Fruit fly (Drosophila melanogaster) whole organism, embryonic: Measurements from ENCODE around the gene BomBc3.

Source experiments
- Antp ChIP-seq: fragments of 200-800 bp; sonication (Bioruptor generic); optimal IDR thresholded peaks from 3 replicates; lab custom pipeline; 2016; ENCODE audit warnings: missing biosample characterization, missing genetic modification characterization
- CG10267 ChIP-seq: fragments of 200-800 bp; sonication (Bioruptor generic); optimal IDR thresholded peaks from 2 replicates; lab custom pipeline; 2018; ENCODE audit warnings: missing biosample characterization, mild to moderate bottlenecking, missing genetic modification characterization, moderate library complexity
- CG10321 ChIP-seq: fragments of 200-800 bp; sonication (Bioruptor generic); IDR thresholded peaks from 2 replicates; pipeline ENCODE4 v1.3.6; 2022; ENCODE audit warnings: missing biosample characterization, missing genetic modification characterization
- CG10654 ChIP-seq: fragments of 200-800 bp; sonication (Bioruptor generic); optimal IDR thresholded peaks from 2 replicates; lab custom pipeline; 2016; ENCODE audit warnings: missing biosample characterization, missing genetic modification characterization
- CG10959 ChIP-seq: fragments of 200-800 bp; sonication (Bioruptor generic); IDR thresholded peaks from 2 replicates; pipeline ENCODE4 v1.3.6; 2022; ENCODE audit warnings: missing biosample characterization, missing genetic modification characterization
- CG11695 ChIP-seq: fragments of 200-800 bp; sonication (Bioruptor generic); IDR thresholded peaks from 3 replicates; pipeline ENCODE4 v1.3.6; 2022; ENCODE audit warnings: missing biosample characterization, missing genetic modification characterization
- CG12391 ChIP-seq: fragments of 200-800 bp; sonication (Bioruptor generic); optimal IDR thresholded peaks from 3 replicates; lab custom pipeline; 2018; ENCODE audit warnings: missing biosample characterization, mild to moderate bottlenecking, missing genetic modification characterization, moderate library complexity
- CG14441 ChIP-seq: fragments of 200-800 bp; sonication (Bioruptor generic); IDR thresholded peaks from 2 replicates; pipeline ENCODE4 v1.3.6; 2022; ENCODE audit warnings: missing biosample characterization, missing genetic modification characterization
- CG17568 ChIP-seq: fragments of 200-800 bp; sonication (Bioruptor generic); optimal IDR thresholded peaks from 2 replicates; lab custom pipeline; 2018; ENCODE audit warnings: missing biosample characterization, mild to moderate bottlenecking, missing genetic modification characterization, moderate library complexity
- CG2202 ChIP-seq: fragments of 200-800 bp; sonication (Bioruptor generic); optimal IDR thresholded peaks from 2 replicates; lab custom pipeline; 2018; ENCODE audit warnings: missing biosample characterization, mild to moderate bottlenecking, missing genetic modification characterization
- CG2712 ChIP-seq: fragments of 200-800 bp; optimal IDR thresholded peaks from 3 replicates; lab custom pipeline; 2019; ENCODE audit warnings: missing biosample characterization, mild to moderate bottlenecking, missing genetic modification characterization, moderate library complexity
- CG4707 ChIP-seq: fragments of 200-800 bp; sonication (Bioruptor generic); optimal IDR thresholded peaks from 2 replicates; lab custom pipeline; 2018; ENCODE audit warnings: missing biosample characterization, mild to moderate bottlenecking, missing genetic modification characterization, moderate library complexity
- CG9797 ChIP-seq: fragments of 200-800 bp; sonication (Bioruptor generic); optimal IDR thresholded peaks from 3 replicates; lab custom pipeline; 2018; ENCODE audit warnings: missing biosample characterization, mild to moderate bottlenecking, missing genetic modification characterization
- CTCF ChIP-seq: fragments of 200-800 bp; sonication (Bioruptor generic); optimal IDR thresholded peaks from 2 replicates; lab custom pipeline; 2017; ENCODE audit warnings: missing biosample characterization, mild to moderate bottlenecking, missing genetic modification characterization, moderate library complexity
- Chrac-16 ChIP-seq: fragments of 200-800 bp; sonication (Bioruptor generic); optimal IDR thresholded peaks from 3 replicates; lab custom pipeline; 2016; ENCODE audit warnings: missing biosample characterization, missing genetic modification characterization
- D19A ChIP-seq: fragments of 200-800 bp; optimal IDR thresholded peaks from 3 replicates; lab custom pipeline; 2019; ENCODE audit warnings: missing biosample characterization, mild to moderate bottlenecking, missing genetic modification characterization, moderate library complexity
- Dbx ChIP-seq: fragments of 200-800 bp; sonication (Bioruptor generic); IDR thresholded peaks from 3 replicates; pipeline ENCODE4 v1.3.6; 2022; ENCODE audit warnings: missing biosample characterization, missing genetic modification characterization
- Deaf1 ChIP-seq: fragments of 200-800 bp; optimal IDR thresholded peaks from 3 replicates; lab custom pipeline; 2019; ENCODE audit warnings: missing biosample characterization, mild to moderate bottlenecking, missing genetic modification characterization, moderate library complexity
- Dek ChIP-seq: fragments of 200-800 bp; sonication (Bioruptor generic); optimal IDR thresholded peaks from 3 replicates; lab custom pipeline; 2019; ENCODE audit warnings: missing biosample characterization, mild to moderate bottlenecking, missing genetic modification characterization, moderate library complexity
- Fer2 ChIP-seq: fragments of 200-800 bp; sonication (Bioruptor generic); optimal IDR thresholded peaks from 2 replicates; lab custom pipeline; 2018; ENCODE audit warnings: missing biosample characterization, mild to moderate bottlenecking, missing genetic modification characterization, moderate library complexity
- HHEX ChIP-seq: fragments of 200-800 bp; sonication (Bioruptor generic); optimal IDR thresholded peaks from 3 replicates; lab custom pipeline; 2017; ENCODE audit warnings: missing biosample characterization, mild to moderate bottlenecking, missing genetic modification characterization, missing genetic modification reagents
- Hmx ChIP-seq: fragments of 200-800 bp; sonication (Bioruptor generic); optimal IDR thresholded peaks from 2 replicates; lab custom pipeline; 2016; ENCODE audit warnings: missing biosample characterization, missing genetic modification characterization
- Lim3 ChIP-seq: fragments of 200-800 bp; sonication (Bioruptor generic); IDR thresholded peaks from 2 replicates; pipeline ENCODE4 v1.3.6; 2022; ENCODE audit warnings: missing biosample characterization, missing genetic modification characterization
- MBD-R2 ChIP-seq: fragments of 200-800 bp; sonication (Bioruptor generic); IDR thresholded peaks from 2 replicates; pipeline ENCODE4 v1.3.6; 2022; ENCODE audit warnings: missing biosample characterization, missing genetic modification characterization
- MTF-1 ChIP-seq: fragments of 200-800 bp; sonication (Bioruptor generic); optimal IDR thresholded peaks from 2 replicates; lab custom pipeline; 2018; ENCODE audit warnings: missing biosample characterization, mild to moderate bottlenecking, missing genetic modification characterization, borderline replicate concordance
- Mes4 ChIP-seq: fragments of 200-800 bp; sonication (Bioruptor generic); optimal IDR thresholded peaks from 2 replicates; lab custom pipeline; 2016; ENCODE audit warnings: missing biosample characterization, missing genetic modification characterization
- NFAT ChIP-seq: fragments of 200-800 bp; sonication (Bioruptor generic); IDR thresholded peaks from 2 replicates; pipeline ENCODE4 v1.3.6; 2022; ENCODE audit warnings: missing biosample characterization, missing genetic modification characterization
- Ravus ChIP-seq: fragments of 200-800 bp; sonication (Bioruptor generic); IDR thresholded peaks from 2 replicates; pipeline ENCODE4 v1.3.6; 2022; ENCODE audit warnings: missing biosample characterization, missing genetic modification characterization
- Trl ChIP-seq, 3 experiments: fragments of >200 bp in 2 of 3; fragments of 200-800 bp in 1 of 3; sonication (Bioruptor generic) in 1 of 3; optimal IDR thresholded peaks; 2 replicates in 1 of 3; 3 replicates in 2 of 3; lab custom pipeline; 2016 to 2017; ENCODE audit warnings: missing biosample characterization in 1 of 3, missing genetic modification characterization in 1 of 3
- YL-1 ChIP-seq: fragments of 200-800 bp; sonication (Bioruptor generic); optimal IDR thresholded peaks from 3 replicates; lab custom pipeline; 2017; ENCODE audit warnings: missing biosample characterization, mild to moderate bottlenecking, missing genetic modification characterization
- cas ChIP-seq: fragments of 200-800 bp; sonication (Bioruptor generic); IDR thresholded peaks from 2 replicates; pipeline ENCODE4 v1.3.6; 2022; ENCODE audit warnings: missing biosample characterization, missing genetic modification characterization
- cato ChIP-seq: fragments of 200-800 bp; sonication (Bioruptor generic); optimal IDR thresholded peaks from 2 replicates; lab custom pipeline; 2016; ENCODE audit warnings: missing biosample characterization, missing genetic modification characterization, borderline replicate concordance
- crc ChIP-seq: fragments of 200-800 bp; sonication (Bioruptor generic); optimal IDR thresholded peaks from 2 replicates; lab custom pipeline; 2016; ENCODE audit warnings: missing biosample characterization, missing genetic modification characterization
- crol ChIP-seq: fragments of 200-800 bp; sonication (Bioruptor generic); IDR thresholded peaks from 2 replicates; pipeline ENCODE4 v1.3.6; 2022; ENCODE audit warnings: missing biosample characterization, missing genetic modification characterization
- dysf ChIP-seq: fragments of 200-800 bp; sonication (Bioruptor generic); IDR thresholded peaks from 3 replicates; pipeline ENCODE4 v1.3.6; 2022; ENCODE audit warnings: missing biosample characterization, missing genetic modification characterization
- fru ChIP-seq: fragments of >200 bp; optimal IDR thresholded peaks from 2 replicates; lab custom pipeline; 2017
- gce ChIP-seq: fragments of 200-800 bp; sonication (Bioruptor generic); IDR thresholded peaks from 3 replicates; pipeline ENCODE4 v1.3.6; 2022; ENCODE audit warnings: missing biosample characterization, missing genetic modification characterization
- gem ChIP-seq: fragments of 200-800 bp; sonication (Bioruptor generic); optimal IDR thresholded peaks from 2 replicates; lab custom pipeline; 2019; ENCODE audit warnings: missing biosample characterization, mild to moderate bottlenecking, missing genetic modification characterization, moderate library complexity
- gfzf ChIP-seq: fragments of 200-800 bp; sonication (Bioruptor generic); optimal IDR thresholded peaks from 2 replicates; lab custom pipeline; 2016; ENCODE audit warnings: missing biosample characterization, mild to moderate bottlenecking, missing genetic modification characterization, moderate library complexity
- h ChIP-seq: fragments of >200 bp; optimal IDR thresholded peaks from 2 replicates; lab custom pipeline; 2017
- jing ChIP-seq: fragments of 200-800 bp; sonication (Bioruptor generic); optimal IDR thresholded peaks from 2 replicates; lab custom pipeline; 2018; ENCODE audit warnings: missing biosample characterization, mild to moderate bottlenecking, missing genetic modification characterization
- lola ChIP-seq, 3 experiments: fragments of >200 bp in 2 of 3; fragments of 200-800 bp in 1 of 3; sonication (Bioruptor generic) in 1 of 3; optimal IDR thresholded peaks; 2 replicates each; lab custom pipeline; 2017 to 2019; ENCODE audit warnings: missing biosample characterization in 3 of 3, missing genetic modification characterization in 3 of 3, mild to moderate bottlenecking in 1 of 3, moderate library complexity in 1 of 3
- nau ChIP-seq: fragments of 200-800 bp; sonication (Bioruptor generic); optimal IDR thresholded peaks from 3 replicates; lab custom pipeline; 2017; ENCODE audit warnings: missing biosample characterization, mild to moderate bottlenecking, missing genetic modification characterization, missing genetic modification reagents
- nerfin-1 ChIP-seq: fragments of 200-800 bp; sonication (Bioruptor generic); optimal IDR thresholded peaks from 3 replicates; lab custom pipeline; 2019; ENCODE audit warnings: missing biosample characterization, mild to moderate bottlenecking, missing genetic modification characterization, moderate library complexity
- nmo ChIP-seq: fragments of 200-800 bp; sonication (Bioruptor generic); optimal IDR thresholded peaks from 2 replicates; lab custom pipeline; 2018; ENCODE audit warnings: missing biosample characterization, mild to moderate bottlenecking, missing genetic modification characterization, moderate library complexity
- nom ChIP-seq: fragments of 200-800 bp; sonication (Bioruptor generic); optimal IDR thresholded peaks from 2 replicates; lab custom pipeline; 2017; ENCODE audit warnings: missing biosample characterization, missing genetic modification characterization, mild to moderate bottlenecking, moderate library complexity, missing genetic modification reagents
- pho ChIP-seq: fragments of 200-800 bp; sonication (Bioruptor generic); optimal IDR thresholded peaks from 2 replicates; lab custom pipeline; 2016; ENCODE audit warnings: missing biosample characterization, missing genetic modification characterization
- trh ChIP-seq: fragments of 200-800 bp; sonication (Bioruptor generic); optimal IDR thresholded peaks from 2 replicates; lab custom pipeline; 2016; ENCODE audit warnings: missing biosample characterization, missing genetic modification characterization
- tx ChIP-seq: fragments of 200-800 bp; sonication (Bioruptor generic); optimal IDR thresholded peaks from 2 replicates; lab custom pipeline; 2016; ENCODE audit warnings: missing biosample characterization, missing genetic modification characterization
- wek ChIP-seq: fragments of 200-800 bp; sonication (Bioruptor generic); optimal IDR thresholded peaks from 3 replicates; lab custom pipeline; 2018; ENCODE audit warnings: missing biosample characterization, mild to moderate bottlenecking, missing genetic modification characterization, moderate library complexity

BomBc3 gene

DNA sequence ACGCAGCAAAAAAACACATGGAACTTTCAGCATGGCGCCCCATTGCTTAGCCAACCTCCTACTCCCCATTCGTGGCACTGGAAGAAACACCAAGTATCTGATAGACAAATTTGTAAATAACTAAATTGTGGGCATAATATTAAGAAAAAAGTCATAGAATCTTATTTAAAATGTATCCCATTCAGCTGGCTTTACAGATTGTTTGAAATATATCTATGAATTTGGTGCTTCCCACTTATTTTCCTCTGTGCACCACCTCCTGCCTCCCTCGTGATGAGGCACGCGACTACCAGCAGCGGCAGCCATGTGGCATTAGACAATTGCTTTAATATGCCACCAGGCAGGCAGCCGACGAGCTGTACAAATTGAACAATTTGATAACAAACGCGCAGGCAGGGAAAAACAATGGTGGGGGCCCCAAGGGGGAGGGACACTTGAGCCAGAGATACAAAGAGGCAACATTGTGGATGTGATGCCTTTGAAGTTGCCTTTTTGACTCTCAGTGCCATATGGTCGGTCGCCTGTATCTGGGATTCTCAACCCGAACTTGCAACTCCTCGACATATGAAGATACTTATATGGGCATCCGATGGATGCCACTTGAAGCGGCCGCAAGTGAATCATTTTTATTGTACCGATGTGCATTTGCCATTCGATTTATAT is 37.6 kb upstream of the BomBc3 start:
- TF ChIP-seq nerfin-1 (tag; lab: Kevin White, UChicago): peak; percentile 55
- TF ChIP-seq crc (GFP tag; lab: Kevin White, UChicago): peak; percentile 62
- TF ChIP-seq Trl (optimal IDR thresholded peaks at IDR 0.05; lab: Kevin White, UChicago): no peak
- TF ChIP-seq Trl (GFP tag; optimal IDR thresholded peaks at IDR 0.05; lab: Kevin White, UChicago): peak; percentile 67
- TF ChIP-seq CTCF (GFP tag; lab: Kevin White, UChicago): peak; percentile 16
- peak; percentile 69 for TF ChIP-seq Chrac-16
- peak in 1 of 3 experiments; percentile 58 for TF ChIP-seq lola (GFP tag; optimal IDR thresholded peaks at IDR 0.05; lab: Kevin White, UChicago)
- TF ChIP-seq nmo (GFP tag; lab: Kevin White, UChicago): peak; percentile 79
- TF ChIP-seq CG12391 (tag; lab: Kevin White, UChicago): peak; percentile 84
- peak; percentile 32 for TF ChIP-seq trh
- TF ChIP-seq crol (GFP tag; lab: Robert Waterston, UW): peak; percentile 79
- TF ChIP-seq HHEX (GFP tag; lab: Kevin White, UChicago): peak; percentile 84
- TF ChIP-seq CG14441 (GFP tag; lab: Robert Waterston, UW): peak; percentile 84
- TF ChIP-seq gce (GFP tag; lab: Robert Waterston, UW): 0 out of 3 replicates have a peak, but pooled peaks have one; percentile 38
- no peak for TF ChIP-seq YL-1 (GFP tag; lab: Kevin White, UChicago)
- TF ChIP-seq Dbx: peak; percentile 81
- TF ChIP-seq h (lab: Kevin White, UChicago): no peak
- TF ChIP-seq fru (lab: Kevin White, UChicago): no peak
- TF ChIP-seq gem: peak; percentile 89
- TF ChIP-seq CG10959 (GFP tag; lab: Robert Waterston, UW): peak; percentile 74
- TF ChIP-seq dysf (GFP tag; lab: Robert Waterston, UW): peak; percentile 87
- peak; percentile 88 for TF ChIP-seq CG2712 (tag; lab: Kevin White, UChicago)
- TF ChIP-seq D19A (tag; lab: Kevin White, UChicago): peak; percentile 73
- TF ChIP-seq Deaf1 (tag; lab: Kevin White, UChicago): peak; percentile 55
- no peak for TF ChIP-seq wek (GFP tag; lab: Kevin White, UChicago)
- peak; percentile 62 for TF ChIP-seq CG17568 (GFP tag; lab: Kevin White, UChicago)
- TF ChIP-seq gfzf (GFP tag; lab: Kevin White, UChicago): no peak
- peak; percentile 69 for TF ChIP-seq pho (GFP tag; lab: Kevin White, UChicago)
- TF ChIP-seq cato: peak; percentile 50
- TF ChIP-seq Mes4 (GFP tag; lab: Kevin White, UChicago): peak; percentile 31
- TF ChIP-seq CG10321 (GFP tag; lab: Robert Waterston, UW): peak; percentile 66
- TF ChIP-seq Fer2 (tag; lab: Kevin White, UChicago): peak; percentile 35
- TF ChIP-seq MBD-R2 (GFP tag; lab: Robert Waterston, UW): peak; percentile 54; the same call in 1 of the 2 replicates
- TF ChIP-seq Lim3 (GFP tag; lab: Robert Waterston, UW): 0 out of 2 replicates have a peak, but pooled peaks have one; percentile 27
- peak; percentile 69 for TF ChIP-seq Antp
- no peak for TF ChIP-seq Hmx (GFP tag; lab: Kevin White, UChicago)
- no peak for TF ChIP-seq CG9797 (GFP tag; lab: Kevin White, UChicago)
- TF ChIP-seq CG11695: peak; percentile 74
- TF ChIP-seq CG10267 (tag; lab: Kevin White, UChicago): peak; percentile 70
- peak; percentile 72 for TF ChIP-seq jing (GFP tag; lab: Kevin White, UChicago)
- TF ChIP-seq nom (GFP tag; lab: Kevin White, UChicago): no peak
- peak; percentile 34 for TF ChIP-seq MTF-1 (GFP tag; lab: Kevin White, UChicago)
- peak; percentile 81 for TF ChIP-seq Dek (tag; lab: Kevin White, UChicago)
- TF ChIP-seq tx (GFP tag; lab: Kevin White, UChicago): peak; percentile 66
- TF ChIP-seq CG10654 (GFP tag; lab: Kevin White, UChicago): peak; percentile 63
- TF ChIP-seq Ravus (GFP tag; lab: Robert Waterston, UW): no peak
- TF ChIP-seq CG2202 (tag; lab: Kevin White, UChicago): peak; percentile 47
- TF ChIP-seq NFAT (GFP tag; lab: Robert Waterston, UW): peak; percentile 37; the same call in 1 of the 2 replicates
- peak; percentile 37; the same call in 1 of the 2 replicates for TF ChIP-seq cas (GFP tag; lab: Robert Waterston, UW)
- peak; percentile 66 for TF ChIP-seq nau (GFP tag; lab: Kevin White, UChicago)
- TF ChIP-seq CG4707 (GFP tag; lab: Kevin White, UChicago): peak; percentile 62
